Fruit fly (Drosophila melanogaster): ENCODE results near the gene CG4119.

CG4119 gene

DNA sequence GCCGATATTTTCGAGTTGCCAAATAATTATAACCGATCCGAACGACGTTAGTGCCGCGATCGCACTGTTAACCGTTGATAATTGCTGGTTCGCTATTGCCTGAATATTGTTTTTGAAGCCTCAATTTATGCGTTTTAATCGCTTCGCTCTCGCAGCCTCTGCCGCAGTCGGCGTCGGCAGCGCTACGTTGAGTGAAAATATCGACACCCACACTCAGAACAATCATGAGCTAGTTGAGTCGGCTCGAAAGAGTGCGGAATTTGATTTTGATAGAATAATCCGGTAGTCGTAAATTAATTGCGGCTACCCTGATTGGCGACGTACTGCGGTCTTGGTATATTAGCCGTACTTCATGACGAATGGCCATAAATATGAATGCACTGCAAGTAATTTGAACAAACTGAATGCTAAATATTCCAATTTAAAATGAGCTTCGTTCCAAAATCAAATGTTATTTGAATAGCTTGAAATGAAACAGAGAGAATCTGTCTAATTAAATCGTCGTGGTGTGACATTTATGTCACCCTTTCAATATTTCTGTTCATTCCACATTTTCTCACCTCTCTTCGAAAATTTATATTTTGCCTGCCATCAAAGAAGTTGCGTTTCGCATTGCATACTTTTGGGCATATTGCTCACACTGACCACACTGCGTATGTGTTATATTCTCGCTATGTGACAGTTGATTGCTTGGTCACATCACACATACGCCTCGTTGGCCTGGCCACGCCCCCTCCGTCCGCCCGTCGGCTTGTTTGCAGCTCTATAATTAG lies 49.8 kb downstream of the CG4119 start (continued):
- TF ChIP-seq CG3065 (GFP tag; optimal IDR thresholded peaks at IDR 0.05) (peak; percentile 25), trh (GFP tag; optimal IDR thresholded peaks at IDR 0.05) (no peak), Bdp1 (GFP tag; optimal IDR thresholded peaks at IDR 0.05) (no peak), Gug (GFP tag; IDR thresholded peaks at IDR 0.05) (no peak), lab (GFP tag; optimal IDR thresholded peaks at IDR 0.05) (peak; percentile 31), CG1647 (GFP tag; optimal IDR thresholded peaks at IDR 0.05) (no peak), Rx (GFP tag; IDR thresholded peaks at IDR 0.05) (no peak), wdn (GFP tag; IDR thresholded peaks at IDR 0.05) (no peak), cwo (GFP tag; optimal IDR thresholded peaks at IDR 0.05) (no peak), dmrt11E (tag; optimal IDR thresholded peaks at IDR 0.05) (no peak), peb (GFP tag; IDR thresholded peaks at IDR 0.05) (no peak), tna (GFP tag; IDR thresholded peaks at IDR 0.05; ENCODE audit: partially characterized antibody) (no peak), bcd (GFP tag; optimal IDR thresholded peaks at IDR 0.05) (no peak), CG14667 (GFP tag; IDR thresholded peaks at IDR 0.05) (no peak), CG8281 (tag; optimal IDR thresholded peaks at IDR 0.05) (peak; percentile 87), run (tag; optimal IDR thresholded peaks at IDR 0.05) (no peak), H2.0 (GFP tag; IDR thresholded peaks at IDR 0.05) (no peak), twi (tag; optimal IDR thresholded peaks at IDR 0.05) (no peak), YL-1 (GFP tag; optimal IDR thresholded peaks at IDR 0.05) (no peak), Scr (GFP tag; IDR thresholded peaks at IDR 0.05; ENCODE audit: partially characterized antibody) (no peak), cg (GFP tag; optimal IDR thresholded peaks at IDR 0.05) (peak; percentile 11), CG7357 (GFP tag; IDR thresholded peaks at IDR 0.05) (no peak), ro (GFP tag; IDR thresholded peaks at IDR 0.05) (no peak), CG6813 (GFP tag; optimal IDR thresholded peaks at IDR 0.05) (no peak), ci (GFP tag; IDR thresholded peaks at IDR 0.05) (peak; percentile 13; the same call in 1 of the 3 replicates), CG5180 (GFP tag; optimal IDR thresholded peaks at IDR 0.05) (peak; percentile 1), oc (tag; optimal IDR thresholded peaks at IDR 0.05) (no peak), Hmx (GFP tag; optimal IDR thresholded peaks at IDR 0.05) (no peak), h (optimal IDR thresholded peaks at IDR 0.05) (no peak), HHEX (GFP tag; optimal IDR thresholded peaks at IDR 0.05) (no peak), CG12659 (GFP tag; optimal IDR thresholded peaks at IDR 0.05) (no peak), CG32532 (GFP tag; IDR thresholded peaks at IDR 0.05) (no peak), Lim3 (GFP tag; IDR thresholded peaks at IDR 0.05) (no peak), dimm (GFP tag; IDR thresholded peaks at IDR 0.05) (no peak), sob (GFP tag; IDR thresholded peaks at IDR 0.05) (no peak), cad (GFP tag; optimal IDR thresholded peaks at IDR 0.05) (no peak), lbe (GFP tag; optimal IDR thresholded peaks at IDR 0.05) (no peak), C15 (GFP tag; IDR thresholded peaks at IDR 0.05) (no peak), CG34224 (GFP tag; IDR thresholded peaks at IDR 0.05; ENCODE audit: partially characterized antibody) (no peak), Atf6 (GFP tag; IDR thresholded peaks at IDR 0.05) (0 out of 2 replicates have a peak, but pooled peaks have one; percentile 7), Fer2 (tag; optimal IDR thresholded peaks at IDR 0.05) (no peak), schlank (tag; optimal IDR thresholded peaks at IDR 0.05) (no peak), Ets65A (GFP tag) (no peak), gcm (GFP tag; optimal IDR thresholded peaks at IDR 0.05) (no peak), CG7271 (tag; optimal IDR thresholded peaks at IDR 0.05) (no peak), CG6765 (GFP tag; optimal IDR thresholded peaks at IDR 0.05) (no peak), CG30403 (GFP tag; optimal IDR thresholded peaks at IDR 0.05) (no peak), CG7786 (GFP tag; optimal IDR thresholded peaks at IDR 0.05) (no peak), CG10979 (tag; optimal IDR thresholded peaks at IDR 0.05) (peak; percentile 50), CG1602 (GFP tag; optimal IDR thresholded peaks at IDR 0.05) (no peak), Drgx (GFP tag; IDR thresholded peaks at IDR 0.05) (no peak)

Measured in whole organism, embryonic.